Worm (Caenorhabditis elegans) whole organism, early embryonic: ENCODE data around the gene clec-2.

ENCODE experiments used
- B0310.2 ChIP-seq: sonication (generic microtip); optimal IDR thresholded peaks from 2 replicates; lab custom pipeline; 2016; ENCODE audit warnings: mild to moderate bottlenecking, missing genetic modification characterization, missing compliant biosample characterization
- F13C5.2 ChIP-seq: sonication (generic microtip); optimal IDR thresholded peaks from 2 replicates; lab custom pipeline; 2017; ENCODE audit warnings: mild to moderate bottlenecking, missing genetic modification characterization, inconsistent platforms, missing compliant biosample characterization
- ama-1 ChIP-seq: fragments of 150-350 bp; optimal IDR thresholded peaks from 2 replicates; lab custom pipeline; 2014
- ceh-13 ChIP-seq: fragments of 200-800 bp; sonication (Bioruptor generic); optimal IDR thresholded peaks from 2 replicates; lab custom pipeline; 2018; ENCODE audit warnings: mild to moderate bottlenecking, missing genetic modification characterization, missing compliant biosample characterization
- ets-7 ChIP-seq: sonication (generic microtip); optimal IDR thresholded peaks from 2 replicates; lab custom pipeline; 2016; ENCODE audit warnings: missing genotype, missing genetic modification characterization, missing compliant biosample characterization
- flt-1 ChIP-seq: fragments of 200-800 bp; sonication (Bioruptor generic); IDR thresholded peaks from 2 replicates; pipeline ENCODE4 v1.3.6; 2022; ENCODE audit warnings: missing genetic modification characterization, missing compliant biosample characterization
- pes-1 ChIP-seq: fragments of 200-800 bp; sonication (Bioruptor generic); IDR thresholded peaks from 2 replicates; pipeline ENCODE4 v1.3.6; 2022; ENCODE audit warnings: missing genetic modification reagents, missing genetic modification characterization, missing compliant biosample characterization
- scrt-1 ChIP-seq: fragments of 200-800 bp; sonication (Bioruptor generic); IDR thresholded peaks from 2 replicates; pipeline ENCODE4 v1.3.6; 2022; ENCODE audit warnings: missing genetic modification characterization, missing compliant biosample characterization
- sea-1 ChIP-seq: fragments of 200-800 bp; sonication (Bioruptor generic); conservative IDR thresholded peaks from 2 replicates; pipeline ENCODE4 v1.3.6; 2022; ENCODE audit warnings: missing genetic modification characterization, missing compliant biosample characterization
- tbx-11 ChIP-seq: fragments of 200-800 bp; sonication (Bioruptor generic); IDR thresholded peaks from 2 replicates; pipeline ENCODE4 v1.3.6; 2022; ENCODE audit warnings: missing genetic modification characterization, missing compliant biosample characterization
- tbx-37 ChIP-seq: fragments of 200-800 bp; sonication (Bioruptor generic); conservative IDR thresholded peaks from 2 replicates; pipeline ENCODE4 v1.3.6; 2022; ENCODE audit warnings: missing genetic modification reagents, missing genetic modification characterization, missing compliant biosample characterization

DNA sequence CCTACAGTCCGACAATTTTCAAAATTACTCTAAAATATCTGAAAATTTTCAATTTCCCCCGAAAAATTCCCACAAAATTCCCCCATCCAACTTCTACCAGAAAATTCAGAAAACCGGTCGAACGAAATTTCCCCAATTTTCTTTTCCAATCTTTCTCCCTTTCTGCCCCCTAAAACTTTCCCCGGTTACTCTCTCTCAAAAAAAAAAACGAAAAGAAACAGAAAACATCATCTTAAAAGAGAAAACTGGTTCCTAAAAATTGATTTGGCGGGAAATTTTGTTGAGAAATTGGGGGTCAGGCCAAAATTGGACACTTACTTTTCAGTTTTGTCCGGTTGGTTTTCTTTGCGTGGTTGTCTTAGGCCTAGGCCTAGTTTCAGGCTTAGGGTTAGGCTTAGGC, 45.6 kb downstream of the clec-2 start:
- TF ChIP-seq ama-1 (lab: Kevin White, UChicago) (no peak), sea-1 (GFP tag; lab: Robert Waterston, UW) (no peak), B0310.2 (tag; lab: Kevin White, UChicago) (no peak), ets-7 (tag; lab: Kevin White, UChicago) (no peak), ceh-13 (no peak), F13C5.2 (tag; lab: Kevin White, UChicago) (no peak), scrt-1 (no peak), flt-1 (no peak), pes-1 (GFP tag; lab: Robert Waterston, UW) (no peak), tbx-37 (GFP tag; lab: Robert Waterston, UW) (no peak), tbx-11 (GFP tag; lab: Robert Waterston, UW) (no peak)
